Worm (Caenorhabditis elegans) whole organism, L1 larva: Measurements from ENCODE around the gene clec-240.

Source experiments
- C04F5.9 ChIP-seq: sonication (generic microtip); optimal IDR thresholded peaks from 2 replicates; lab custom pipeline; 2016; ENCODE audit warnings: missing genetic modification characterization, missing compliant biosample characterization
- C16A3.4 ChIP-seq: fragments of 150-350 bp; optimal IDR thresholded peaks from 2 replicates; lab custom pipeline; 2014; ENCODE audit warnings: missing biosample characterization, missing genetic modification characterization
- C34B4.2 ChIP-seq: sonication (generic microtip); optimal IDR thresholded peaks from 2 replicates; lab custom pipeline; 2017; ENCODE audit warnings: mild to moderate bottlenecking, missing genetic modification characterization, missing compliant biosample characterization
- F16B12.6 ChIP-seq: fragments of 150-350 bp; optimal IDR thresholded peaks from 2 replicates; lab custom pipeline; 2014; ENCODE audit warnings: missing biosample characterization, missing genetic modification characterization
- ama-1 ChIP-seq: fragments of 150-350 bp; optimal IDR thresholded peaks from 2 replicates; lab custom pipeline; 2014
- ceh-63 ChIP-seq: fragments of 200-800 bp; sonication (Bioruptor generic); optimal IDR thresholded peaks from 2 replicates; lab custom pipeline; 2018; ENCODE audit warnings: mild to moderate bottlenecking, missing genetic modification characterization, missing compliant biosample characterization
- ceh-88 ChIP-seq: fragments of 200-800 bp; sonication (Bioruptor generic); IDR thresholded peaks from 2 replicates; pipeline ENCODE4 v1.3.6; 2022; ENCODE audit warnings: missing genetic modification characterization, missing compliant biosample characterization
- ceh-90 ChIP-seq: sonication (generic microtip); optimal IDR thresholded peaks from 2 replicates; lab custom pipeline; 2016; ENCODE audit warnings: missing genetic modification characterization, missing compliant biosample characterization
- ces-1 ChIP-seq: fragments of 150-350 bp; optimal IDR thresholded peaks from 2 replicates; lab custom pipeline; 2014; ENCODE audit warnings: missing biosample characterization, missing genetic modification reagents, missing genetic modification characterization
- efl-3 ChIP-seq: fragments of 200-800 bp; sonication (Bioruptor generic); optimal IDR thresholded peaks from 2 replicates; lab custom pipeline; 2018; ENCODE audit warnings: mild to moderate bottlenecking, missing genetic modification characterization, missing compliant biosample characterization
- egl-13 ChIP-seq: sonication (generic microtip); optimal IDR thresholded peaks from 2 replicates; lab custom pipeline; 2016; ENCODE audit warnings: missing genotype, missing genetic modification reagents, missing genetic modification characterization, missing compliant biosample characterization
- fkh-10 ChIP-seq: sonication (generic microtip); optimal IDR thresholded peaks from 2 replicates; lab custom pipeline; 2017; ENCODE audit warnings: missing biosample characterization, missing genetic modification reagents, missing genetic modification characterization
- fkh-4 ChIP-seq: sonication (generic microtip); optimal IDR thresholded peaks from 2 replicates; lab custom pipeline; 2016; ENCODE audit warnings: missing compliant biosample characterization, missing genetic modification characterization, borderline replicate concordance
- fos-1 ChIP-seq: fragments of 150-350 bp; optimal IDR thresholded peaks from 2 replicates; lab custom pipeline; 2014; ENCODE audit warnings: missing biosample characterization, missing genetic modification characterization
- grh-1 ChIP-seq: fragments of 200-800 bp; sonication (Bioruptor generic); IDR thresholded peaks from 2 replicates; pipeline ENCODE4 v1.3.6; 2022; ENCODE audit warnings: missing genetic modification reagents, missing genetic modification characterization, missing compliant biosample characterization
- irx-1 ChIP-seq: sonication (generic microtip); optimal IDR thresholded peaks from 2 replicates; lab custom pipeline; 2016; ENCODE audit warnings: missing genetic modification characterization, missing compliant biosample characterization
- isw-1 ChIP-seq: fragments of 200-800 bp; sonication (Bioruptor generic); IDR thresholded peaks from 2 replicates; pipeline ENCODE4 v1.3.6; 2022; ENCODE audit warnings: missing genetic modification characterization, missing compliant biosample characterization
- lin-35 ChIP-seq, 2 experiments: fragments of 150-350 bp; optimal IDR thresholded peaks; 2 replicates each; lab custom pipeline; 2014; ENCODE audit warnings: missing biosample characterization in 2 of 2, missing genetic modification characterization in 2 of 2, missing genetic modification reagents in 2 of 2
- lir-3 ChIP-seq: sonication (generic microtip); optimal IDR thresholded peaks from 2 replicates; lab custom pipeline; 2016; ENCODE audit warnings: mild to moderate bottlenecking, missing genetic modification characterization, moderate library complexity, missing compliant biosample characterization; ENCODE audit not compliant: poor library complexity
- mab-9 ChIP-seq: fragments of 200-800 bp; sonication (Bioruptor generic); IDR thresholded peaks from 2 replicates; pipeline ENCODE4 v1.3.6; 2022; ENCODE audit warnings: missing genetic modification reagents, missing genetic modification characterization, missing compliant biosample characterization
- mef-2 ChIP-seq: fragments of 150-350 bp; optimal IDR thresholded peaks from 2 replicates; lab custom pipeline; 2014; ENCODE audit warnings: missing biosample characterization, missing genetic modification characterization
- nhr-19 ChIP-seq: fragments of 200-800 bp; sonication (Bioruptor generic); conservative IDR thresholded peaks from 2 replicates; pipeline ENCODE4 v1.3.6; 2022; ENCODE audit warnings: missing genetic modification characterization, missing compliant biosample characterization
- nhr-28 ChIP-seq: fragments of 150-350 bp; optimal IDR thresholded peaks from 2 replicates; lab custom pipeline; 2014; ENCODE audit warnings: missing biosample characterization, missing genetic modification characterization
- nhr-47 ChIP-seq: sonication (generic microtip); optimal IDR thresholded peaks from 2 replicates; lab custom pipeline; 2016; ENCODE audit warnings: mild to moderate bottlenecking, missing genetic modification characterization, moderate library complexity, missing compliant biosample characterization
- nhr-77 ChIP-seq: fragments of 150-350 bp; optimal IDR thresholded peaks from 2 replicates; lab custom pipeline; 2014; ENCODE audit warnings: missing biosample characterization, missing genetic modification characterization
- skn-1 ChIP-seq: fragments of 150-350 bp; optimal IDR thresholded peaks from 2 replicates; lab custom pipeline; 2014; ENCODE audit warnings: missing biosample characterization, missing genetic modification characterization
- snpc-4 ChIP-seq: fragments of 150-350 bp; optimal IDR thresholded peaks from 2 replicates; lab custom pipeline; 2014; ENCODE audit warnings: missing biosample characterization, missing genetic modification characterization
- sox-4 ChIP-seq: sonication (generic microtip); optimal IDR thresholded peaks from 2 replicates; lab custom pipeline; 2016; ENCODE audit warnings: missing genetic modification characterization, missing compliant biosample characterization
- sptf-1 ChIP-seq: fragments of 150-350 bp; optimal IDR thresholded peaks from 2 replicates; lab custom pipeline; 2014; ENCODE audit warnings: missing biosample characterization, missing genetic modification characterization
- swsn-7 ChIP-seq: sonication (generic microtip); optimal IDR thresholded peaks from 2 replicates; lab custom pipeline; 2016; ENCODE audit warnings: missing genetic modification characterization, missing compliant biosample characterization
- tbx-2 ChIP-seq: sonication (generic microtip); optimal IDR thresholded peaks from 2 replicates; lab custom pipeline; 2016; ENCODE audit warnings: missing genetic modification characterization, missing compliant biosample characterization
- unc-30 ChIP-seq: sonication (generic microtip); optimal IDR thresholded peaks from 2 replicates; lab custom pipeline; 2017; ENCODE audit warnings: missing biosample characterization, missing genetic modification characterization
- unc-98 ChIP-seq: fragments of 200-800 bp; sonication (Bioruptor generic); IDR thresholded peaks from 2 replicates; pipeline ENCODE4 v1.3.6; 2022; ENCODE audit warnings: missing genetic modification characterization, missing compliant biosample characterization
- vab-15 ChIP-seq: sonication (generic microtip); optimal IDR thresholded peaks from 2 replicates; lab custom pipeline; 2017; ENCODE audit warnings: missing genotype, mild to moderate bottlenecking, missing genetic modification characterization, missing compliant biosample characterization
- ztf-11 ChIP-seq, 2 experiments: sonication (generic microtip); optimal IDR thresholded peaks; 2 replicates each; lab custom pipeline; 2016 to 2017; ENCODE audit warnings: missing genetic modification characterization in 2 of 2, missing biosample characterization in 1 of 2, missing compliant biosample characterization in 1 of 2
- ztf-4 ChIP-seq: fragments of 150-350 bp; optimal IDR thresholded peaks from 2 replicates; lab custom pipeline; 2014; ENCODE audit warnings: missing biosample characterization, missing genetic modification characterization

Gene clec-240

DNA sequence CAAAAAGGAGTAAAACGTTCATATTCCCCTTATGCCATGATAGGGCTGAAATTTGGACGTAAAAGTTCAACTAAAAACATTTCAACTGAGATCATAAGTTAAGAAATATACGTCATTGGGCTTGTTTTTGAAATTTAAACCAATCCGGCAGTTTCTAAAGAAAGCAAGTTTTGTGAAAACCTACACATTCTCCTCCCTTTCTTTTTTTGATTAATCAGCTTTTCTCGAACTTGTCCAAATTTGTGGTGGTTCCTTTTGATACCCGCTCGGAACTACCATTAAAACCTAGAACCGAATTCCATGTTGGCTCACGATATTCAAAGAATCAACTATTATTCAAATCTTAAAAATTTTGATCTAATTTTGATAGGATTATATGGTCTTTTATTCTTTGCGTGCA lies 29.4 kb upstream of the clec-240 start, which contains the start of gene srz-54:
Gene srz-54 (plus strand): TSS at position 301 of the 400 bp plus-strand sequence.
- TF ChIP-seq C04F5.9 (tag; lab: Kevin White, UChicago) (no peak), F16B12.6 (tag; lab: Kevin White, UChicago) (no peak), ztf-11 (tag; optimal IDR thresholded peaks at IDR 0.05; lab: Kevin White, UChicago) (no peak), nhr-28 (tag; lab: Kevin White, UChicago) (no peak), efl-3 (GFP tag; lab: Kevin White, UChicago) (no peak), ama-1 (lab: Kevin White, UChicago) (no peak), tbx-2 (tag; lab: Kevin White, UChicago) (no peak), nhr-47 (tag; lab: Kevin White, UChicago) (no peak), ceh-63 (GFP tag; lab: Kevin White, UChicago) (no peak), irx-1 (tag; lab: Kevin White, UChicago) (no peak)

- TF ChIP-seq vab-15 (no peak), unc-98 (GFP tag; lab: Robert Waterston, UW) (no peak), lin-35 (GFP tag; optimal IDR thresholded peaks at IDR 0.05; lab: Kevin White, UChicago) (no peak)
These were observed 22.8 kb upstream of the clec-240 start, which contains the start of gene Y102A5C.40 for ce11 chrV:16987035-16987434. Gene Y102A5C.40, minus strand, starts transcription at chrV:16987135.

- TF ChIP-seq skn-1 (tag; lab: Kevin White, UChicago) (no peak), mef-2 (tag; lab: Kevin White, UChicago) (no peak), C16A3.4 (no peak), fkh-4 (tag; lab: Kevin White, UChicago) (no peak), egl-13 (tag; lab: Kevin White, UChicago) (no peak)
These were observed 22.0 kb upstream of the clec-240 start for ce11 chrV:16987783-16988182.

DNA sequence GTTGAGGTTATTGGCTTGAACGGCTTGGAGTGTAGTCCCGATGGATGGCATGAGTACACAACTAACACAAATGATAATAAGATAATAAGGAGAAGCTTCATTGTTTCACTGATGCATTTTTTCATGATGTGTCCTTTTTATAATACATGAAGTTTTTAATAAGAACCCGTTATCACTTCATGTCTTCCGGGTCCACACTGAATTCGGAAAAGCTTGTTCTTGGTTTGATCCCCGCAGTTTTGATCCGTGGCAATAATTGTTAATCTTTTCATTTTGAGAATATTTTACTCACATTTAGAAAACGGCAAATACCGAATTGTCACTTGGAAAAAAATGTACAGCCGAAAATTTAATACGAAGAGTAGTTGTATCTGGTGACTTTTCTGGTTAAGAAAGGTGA lies 21.2 kb upstream of the clec-240 start, which contains the start of gene Y102A5C.27:
Gene Y102A5C.27 (minus strand): TSS at position 101 of the 400 bp plus-strand sequence.
- TF ChIP-seq mab-9 (GFP tag; lab: Robert Waterston, UW), result no peak
- no peak for TF ChIP-seq ceh-90 (tag; lab: Kevin White, UChicago)
- TF ChIP-seq grh-1 (GFP tag; lab: Robert Waterston, UW), result no peak
- TF ChIP-seq ceh-88 (GFP tag; lab: Robert Waterston, UW), result no peak
- no peak for TF ChIP-seq fkh-10 (GFP tag; lab: Kevin White, UChicago)
- no peak for TF ChIP-seq ztf-11 (tag; optimal IDR thresholded peaks at IDR 0.05; lab: Kevin White, UChicago)
- no peak for TF ChIP-seq irx-1 (tag; lab: Kevin White, UChicago)
- TF ChIP-seq nhr-19 (GFP tag; lab: Robert Waterston, UW), result no peak
- TF ChIP-seq sptf-1, result no peak
- TF ChIP-seq isw-1, result no peak
- no peak for TF ChIP-seq nhr-77 (tag; lab: Kevin White, UChicago)
- no peak for TF ChIP-seq fos-1
- TF ChIP-seq swsn-7 (tag; lab: Kevin White, UChicago), result no peak
- no peak for TF ChIP-seq unc-30 (tag; lab: Kevin White, UChicago)
- TF ChIP-seq lir-3 (tag; lab: Kevin White, UChicago), result no peak

DNA sequence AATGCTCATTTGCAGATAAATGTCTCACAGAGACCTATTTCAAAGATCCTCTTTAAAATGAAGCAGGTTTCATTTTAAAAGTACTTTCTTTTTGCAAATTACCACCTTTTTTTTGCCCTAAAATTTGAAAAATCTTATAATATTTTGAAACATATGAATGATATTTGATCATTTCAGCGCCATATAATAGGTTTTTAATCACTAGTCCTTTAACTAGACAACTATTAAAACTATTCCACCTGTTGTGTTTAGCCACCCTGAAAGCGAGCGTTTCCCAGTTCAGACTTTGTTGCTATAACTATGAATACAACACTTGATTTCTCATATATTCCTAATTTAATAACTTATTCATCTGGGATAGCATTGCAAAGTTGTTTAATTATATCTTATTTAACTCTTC lies 18.1 kb upstream of the clec-240 start, which contains the start of gene srz-95:
Gene srz-95 (plus strand): TSS at position 301 of the 400 bp plus-strand sequence.
- TF ChIP-seq isw-1 (no peak), nhr-47 (tag; lab: Kevin White, UChicago) (no peak)

DNA sequence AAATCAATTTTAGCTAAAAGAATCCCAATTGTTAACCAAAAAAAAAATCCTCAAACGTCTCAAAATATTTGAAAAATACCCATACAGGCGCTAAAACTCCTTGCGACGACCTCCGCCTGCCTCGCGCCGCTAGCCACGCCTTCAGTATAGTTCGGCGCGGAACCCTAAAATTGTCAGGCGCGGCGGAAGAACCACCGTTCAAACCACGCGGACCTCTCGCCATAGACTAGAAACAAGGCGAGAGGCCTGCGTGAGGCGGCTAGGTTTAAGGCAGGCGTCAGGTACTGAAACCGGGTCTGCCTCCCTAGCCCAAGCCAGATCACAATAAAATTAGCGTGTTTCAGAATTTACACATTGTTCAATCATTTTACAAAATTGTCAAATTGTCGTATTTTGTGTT lies 17.4 kb upstream of the clec-240 start:
- TF ChIP-seq sox-4 (tag; lab: Kevin White, UChicago), result no peak
- no peak for TF ChIP-seq nhr-28 (tag; lab: Kevin White, UChicago)
- TF ChIP-seq fos-1, result no peak
- TF ChIP-seq lin-35 (GFP tag; optimal IDR thresholded peaks at IDR 0.05; lab: Kevin White, UChicago), result no peak
- TF ChIP-seq vab-15, result no peak
- no peak for TF ChIP-seq C34B4.2 (tag; lab: Kevin White, UChicago)
- TF ChIP-seq ztf-4 (tag; lab: Kevin White, UChicago), result no peak
- TF ChIP-seq tbx-2 (tag; lab: Kevin White, UChicago), result no peak
- TF ChIP-seq ces-1, result no peak
- no peak for TF ChIP-seq sptf-1
- no peak for TF ChIP-seq snpc-4 (tag; lab: Kevin White, UChicago)
- no peak for TF ChIP-seq mef-2 (tag; lab: Kevin White, UChicago)
